Worm (Caenorhabditis elegans): ENCODE results near the gene rpt-1.

DNA sequence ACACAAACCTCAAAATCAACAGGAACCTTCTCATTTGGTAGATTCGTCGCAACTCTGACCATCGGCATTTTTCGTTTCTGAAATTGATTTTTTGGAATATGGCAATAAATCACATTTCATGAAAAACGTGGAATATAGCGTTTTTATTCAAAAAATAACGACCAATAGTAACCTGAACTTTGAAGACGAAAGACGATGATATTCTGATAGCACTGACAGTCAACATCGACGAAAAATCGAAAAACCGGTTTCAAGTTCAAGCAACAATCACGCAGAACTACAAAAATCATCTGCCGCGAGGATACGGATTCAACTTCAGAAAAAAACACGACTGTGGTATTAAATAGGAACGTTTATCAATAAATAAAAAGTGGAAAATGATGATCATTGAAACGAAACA, 4.0 kb downstream of the rpt-1 start, which contains the start of gene mif-2:
- TF ChIP-seq med-1 (GFP tag; optimal IDR thresholded peaks at IDR 0.05; ENCODE audit: insufficient read depth) (no peak), ref-1 (GFP tag; conservative IDR thresholded peaks at IDR 0.05) (no peak), ztf-23 (GFP tag; IDR thresholded peaks at IDR 0.05) (no peak), tab-1 (GFP tag; IDR thresholded peaks at IDR 0.05) (no peak)

All from whole organism, midembryonic.